Worm (Caenorhabditis elegans): Measurements from ENCODE around the gene Y62H9A.15.

DNA sequence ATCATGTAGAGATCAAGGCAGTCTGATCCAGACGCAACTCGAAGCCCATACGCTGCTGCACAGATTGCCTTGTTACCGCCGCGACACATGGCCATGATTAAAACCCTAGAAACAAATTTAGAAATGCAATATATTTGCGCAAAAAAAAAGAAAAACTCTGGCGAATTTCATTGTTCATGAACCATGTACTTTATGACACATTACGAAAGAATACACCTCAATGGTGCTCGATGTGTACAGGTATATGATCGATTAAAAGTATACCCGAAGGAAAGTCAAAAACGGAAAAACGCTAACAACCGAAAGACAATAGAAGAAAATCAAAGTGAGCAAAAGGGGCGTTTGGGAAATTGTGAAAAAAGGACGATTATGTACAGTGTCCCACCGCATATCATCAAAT, 17.6 kb downstream of the Y62H9A.15 start, which contains the start of gene Y62H9A.8:
- TF ChIP-seq hmbx-1 (tag; optimal IDR thresholded peaks at IDR 0.05), result no peak
- no peak for TF ChIP-seq flt-1 (GFP tag; IDR thresholded peaks at IDR 0.05)
- no peak for TF ChIP-seq pes-1 (GFP tag; IDR thresholded peaks at IDR 0.05)
- no peak for TF ChIP-seq ama-1 (optimal IDR thresholded peaks at IDR 0.05)
- no peak for TF ChIP-seq B0310.2 (tag; optimal IDR thresholded peaks at IDR 0.05)
- no peak for TF ChIP-seq ceh-13 (GFP tag; optimal IDR thresholded peaks at IDR 0.05)
- TF ChIP-seq sea-1 (GFP tag; conservative IDR thresholded peaks at IDR 0.05), result no peak
